Fruit fly (Drosophila melanogaster) whole organism, embryonic: ENCODE measurements around the gene CG42342.

Experiments
- Antp ChIP-seq: fragments of 200-800 bp; sonication (Bioruptor generic); optimal IDR thresholded peaks from 3 replicates; lab custom pipeline; 2016; ENCODE audit warnings: missing biosample characterization, missing genetic modification characterization
- BtbVII ChIP-seq: fragments of 200-800 bp; sonication (Bioruptor generic); optimal IDR thresholded peaks from 3 replicates; lab custom pipeline; 2017; ENCODE audit warnings: missing biosample characterization, mild to moderate bottlenecking, missing genetic modification characterization
- Bteb2 ChIP-seq: fragments of 200-800 bp; sonication (Bioruptor generic); optimal IDR thresholded peaks from 2 replicates; lab custom pipeline; 2016; ENCODE audit warnings: missing biosample characterization, missing genetic modification characterization
- CG10959 ChIP-seq: fragments of 200-800 bp; sonication (Bioruptor generic); IDR thresholded peaks from 2 replicates; pipeline ENCODE4 v1.3.6; 2022; ENCODE audit warnings: missing biosample characterization, missing genetic modification characterization
- CG11560 ChIP-seq: fragments of 200-800 bp; sonication (Bioruptor generic); IDR thresholded peaks from 3 replicates; pipeline ENCODE4 v1.3.6; 2022; ENCODE audit warnings: missing biosample characterization, missing genetic modification characterization
- CG12155 ChIP-seq: fragments of 200-800 bp; sonication (Bioruptor generic); optimal IDR thresholded peaks from 3 replicates; lab custom pipeline; 2016; ENCODE audit warnings: missing biosample characterization, missing genetic modification characterization
- CG12744 ChIP-seq: fragments of 200-800 bp; sonication (Bioruptor generic); optimal IDR thresholded peaks from 2 replicates; lab custom pipeline; 2016; ENCODE audit warnings: missing biosample characterization, missing genetic modification characterization
- CG13123 ChIP-seq: fragments of 200-800 bp; sonication (Bioruptor generic); optimal IDR thresholded peaks from 2 replicates; lab custom pipeline; 2016; ENCODE audit warnings: missing biosample characterization, missing genetic modification characterization
- CG13296 ChIP-seq: fragments of 200-800 bp; sonication (Bioruptor generic); optimal IDR thresholded peaks from 3 replicates; lab custom pipeline; 2018; ENCODE audit warnings: missing biosample characterization, mild to moderate bottlenecking, missing genetic modification characterization
- CG15269 ChIP-seq: fragments of 200-800 bp; sonication (Bioruptor generic); optimal IDR thresholded peaks from 2 replicates; lab custom pipeline; 2018; ENCODE audit warnings: missing biosample characterization, mild to moderate bottlenecking, missing genetic modification characterization, moderate library complexity
- CG16779 ChIP-seq: fragments of 200-800 bp; sonication (Bioruptor generic); IDR thresholded peaks from 2 replicates; pipeline ENCODE4 v1.3.6; 2022; ENCODE audit warnings: missing biosample characterization, missing genetic modification characterization
- CG17612 ChIP-seq: fragments of 200-800 bp; sonication (Bioruptor generic); IDR thresholded peaks from 2 replicates; pipeline ENCODE4 v1.3.6; 2022; ENCODE audit warnings: missing biosample characterization, missing genetic modification characterization
- CG18599 ChIP-seq: fragments of 200-800 bp; sonication (Bioruptor generic); optimal IDR thresholded peaks from 3 replicates; lab custom pipeline; 2017; ENCODE audit warnings: missing biosample characterization, missing genetic modification characterization, mild to moderate bottlenecking, moderate library complexity, missing genetic modification reagents
- CG2678 ChIP-seq: fragments of 200-800 bp; sonication (Bioruptor generic); optimal IDR thresholded peaks from 3 replicates; lab custom pipeline; 2019; ENCODE audit warnings: missing biosample characterization, mild to moderate bottlenecking, missing genetic modification characterization, moderate library complexity
- CG2712 ChIP-seq: fragments of 200-800 bp; optimal IDR thresholded peaks from 3 replicates; lab custom pipeline; 2019; ENCODE audit warnings: missing biosample characterization, mild to moderate bottlenecking, missing genetic modification characterization, moderate library complexity
- CG3847 ChIP-seq: fragments of 200-800 bp; sonication (Bioruptor generic); IDR thresholded peaks from 2 replicates; pipeline ENCODE4 v1.3.6; 2022; ENCODE audit warnings: missing biosample characterization, missing genetic modification characterization
- CG4360 ChIP-seq: fragments of 200-800 bp; sonication (Bioruptor generic); IDR thresholded peaks from 2 replicates; pipeline ENCODE4 v1.3.6; 2022; ENCODE audit warnings: missing biosample characterization, missing genetic modification characterization
- CG7839 ChIP-seq: fragments of 200-800 bp; sonication (Bioruptor generic); optimal IDR thresholded peaks from 3 replicates; lab custom pipeline; 2018; ENCODE audit warnings: missing biosample characterization, mild to moderate bottlenecking, missing genetic modification characterization, moderate library complexity
- CG8089 ChIP-seq: fragments of 200-800 bp; sonication (Bioruptor generic); optimal IDR thresholded peaks from 3 replicates; lab custom pipeline; 2016; ENCODE audit warnings: missing biosample characterization, missing genetic modification characterization
- CoRest ChIP-seq: fragments of 200-800 bp; sonication (Bioruptor generic); optimal IDR thresholded peaks from 3 replicates; lab custom pipeline; 2018; ENCODE audit warnings: missing biosample characterization, mild to moderate bottlenecking, missing genetic modification characterization, moderate library complexity
- Dip3 ChIP-seq: fragments of 200-800 bp; sonication (Bioruptor generic); optimal IDR thresholded peaks from 3 replicates; lab custom pipeline; 2016; ENCODE audit warnings: missing biosample characterization, missing genetic modification characterization
- E2f2 ChIP-seq: fragments of 200-800 bp; sonication (Bioruptor generic); IDR thresholded peaks from 2 replicates; pipeline ENCODE4 v1.3.6; 2022; ENCODE audit warnings: missing biosample characterization, missing genetic modification characterization
- HHEX ChIP-seq: fragments of 200-800 bp; sonication (Bioruptor generic); optimal IDR thresholded peaks from 3 replicates; lab custom pipeline; 2017; ENCODE audit warnings: missing biosample characterization, mild to moderate bottlenecking, missing genetic modification characterization, missing genetic modification reagents
- HLH3B ChIP-seq: fragments of 200-800 bp; sonication (Bioruptor generic); IDR thresholded peaks from 2 replicates; pipeline ENCODE4 v1.3.6; 2022; ENCODE audit warnings: missing biosample characterization, missing genetic modification characterization
- Lpt ChIP-seq: fragments of >200 bp; optimal IDR thresholded peaks from 2 replicates; lab custom pipeline; 2018; ENCODE audit warnings: missing biosample characterization, missing genetic modification characterization
- MBD-R2 ChIP-seq: fragments of 200-800 bp; sonication (Bioruptor generic); IDR thresholded peaks from 2 replicates; pipeline ENCODE4 v1.3.6; 2022; ENCODE audit warnings: missing biosample characterization, missing genetic modification characterization
- Med ChIP-seq: fragments of 200-800 bp; sonication (Bioruptor generic); peaks from one replicate; lab custom pipeline; 2016; ENCODE audit warnings: missing biosample characterization, missing genetic modification characterization, mild to moderate bottlenecking, inconsistent platforms, moderate library complexity
- Meics ChIP-seq: fragments of 200-800 bp; sonication (Bioruptor generic); optimal IDR thresholded peaks from 2 replicates; lab custom pipeline; 2017; ENCODE audit warnings: missing biosample characterization, mild to moderate bottlenecking, missing genetic modification characterization
- Mrtf ChIP-seq: fragments of 200-800 bp; sonication (Bioruptor generic); IDR thresholded peaks from 3 replicates; pipeline ENCODE4 v1.3.6; 2022; ENCODE audit warnings: missing biosample characterization, missing genetic modification characterization
- Pdp1 ChIP-seq, 2 experiments: fragments of 200-800 bp; sonication (Bioruptor generic); optimal IDR thresholded peaks; 3 replicates each; lab custom pipeline; 2016; ENCODE audit warnings: missing biosample characterization in 2 of 2, missing genetic modification characterization in 2 of 2, mild to moderate bottlenecking in 1 of 2, moderate library complexity in 1 of 2
- Rx ChIP-seq: fragments of 200-800 bp; sonication (Bioruptor generic); IDR thresholded peaks from 2 replicates; pipeline ENCODE4 v1.3.6; 2022; ENCODE audit warnings: missing biosample characterization, missing genetic modification characterization
- Six4 ChIP-seq: fragments of 200-800 bp; sonication (Bioruptor generic); optimal IDR thresholded peaks from 2 replicates; lab custom pipeline; 2016; ENCODE audit warnings: missing biosample characterization, missing genetic modification characterization
- YL-1 ChIP-seq: fragments of 200-800 bp; sonication (Bioruptor generic); optimal IDR thresholded peaks from 3 replicates; lab custom pipeline; 2017; ENCODE audit warnings: missing biosample characterization, mild to moderate bottlenecking, missing genetic modification characterization
- ap ChIP-seq: fragments of 200-800 bp; sonication (Bioruptor generic); IDR thresholded peaks from 2 replicates; pipeline ENCODE4 v1.3.6; 2022; ENCODE audit warnings: missing biosample characterization, missing genetic modification characterization
- bcd ChIP-seq: fragments of 200-800 bp; sonication (Bioruptor generic); optimal IDR thresholded peaks from 2 replicates; lab custom pipeline; 2017; ENCODE audit warnings: missing biosample characterization, mild to moderate bottlenecking, missing genetic modification characterization
- cad ChIP-seq: fragments of >200 bp; optimal IDR thresholded peaks from 2 replicates; lab custom pipeline; 2017; ENCODE audit warnings: missing biosample characterization, missing genetic modification characterization
- eyg ChIP-seq: fragments of 200-800 bp; sonication (Bioruptor generic); optimal IDR thresholded peaks from 3 replicates; lab custom pipeline; 2016; ENCODE audit warnings: missing biosample characterization, missing genetic modification characterization
- gcm2 ChIP-seq: fragments of 200-800 bp; sonication (Bioruptor generic); optimal IDR thresholded peaks from 2 replicates; lab custom pipeline; 2016; ENCODE audit warnings: missing biosample characterization, missing genetic modification characterization
- ind ChIP-seq: fragments of 200-800 bp; sonication (Bioruptor generic); optimal IDR thresholded peaks from 3 replicates; lab custom pipeline; 2016; ENCODE audit warnings: missing biosample characterization, missing genetic modification characterization
- kay ChIP-seq: fragments of 200-800 bp; sonication (Bioruptor generic); optimal IDR thresholded peaks from 2 replicates; lab custom pipeline; 2016; ENCODE audit warnings: missing biosample characterization, missing genetic modification characterization
- lbe ChIP-seq: fragments of 200-800 bp; sonication (Bioruptor generic); optimal IDR thresholded peaks from 2 replicates; lab custom pipeline; 2016; ENCODE audit warnings: missing biosample characterization, mild to moderate bottlenecking, missing genetic modification characterization
- lov ChIP-seq, 2 experiments: fragments of 200-800 bp in 1 of 2; fragments of >200 bp in 1 of 2; sonication (Bioruptor generic) in 1 of 2; IDR thresholded peaks in 1 of 2; optimal IDR thresholded peaks in 1 of 2; 2 replicates in 1 of 2; 3 replicates in 1 of 2; pipeline versions ENCODE4 v1.3.6 to Lab custom; 2017 to 2022; ENCODE audit warnings: missing biosample characterization in 1 of 2, missing genetic modification characterization in 1 of 2
- org-1 ChIP-seq: fragments of 200-800 bp; sonication (Bioruptor generic); optimal IDR thresholded peaks from 2 replicates; lab custom pipeline; 2017; ENCODE audit warnings: missing biosample characterization, missing genetic modification characterization
- pfk ChIP-seq: fragments of 200-800 bp; sonication (Bioruptor generic); optimal IDR thresholded peaks from 2 replicates; lab custom pipeline; 2018; ENCODE audit warnings: missing biosample characterization, mild to moderate bottlenecking, missing genetic modification characterization, moderate library complexity
- pnt ChIP-seq: fragments of 200-800 bp; sonication (Bioruptor generic); optimal IDR thresholded peaks from 3 replicates; lab custom pipeline; 2016; ENCODE audit warnings: missing biosample characterization, missing genetic modification characterization
- ranshi ChIP-seq: fragments of 200-800 bp; sonication (Bioruptor generic); IDR thresholded peaks from 2 replicates; pipeline ENCODE4 v1.3.6; 2022; ENCODE audit warnings: missing biosample characterization, missing genetic modification characterization
- repo ChIP-seq: fragments of 200-800 bp; sonication (Bioruptor generic); optimal IDR thresholded peaks from 2 replicates; lab custom pipeline; 2016; ENCODE audit warnings: missing biosample characterization, missing genetic modification characterization
- seq ChIP-seq: fragments of 200-800 bp; sonication (Bioruptor generic); IDR thresholded peaks from 2 replicates; pipeline ENCODE4 v1.3.6; 2022; ENCODE audit warnings: missing biosample characterization, missing genetic modification characterization
- sob ChIP-seq: fragments of 200-800 bp; sonication (Bioruptor generic); IDR thresholded peaks from 2 replicates; pipeline ENCODE4 v1.3.6; 2022; ENCODE audit warnings: missing biosample characterization, missing genetic modification characterization
- tgo ChIP-seq: fragments of 200-800 bp; sonication (Bioruptor generic); IDR thresholded peaks from 3 replicates; pipeline ENCODE4 v1.3.6; 2022; ENCODE audit warnings: missing biosample characterization, missing genetic modification characterization
- vvl ChIP-seq: fragments of 200-800 bp; sonication (Bioruptor generic); IDR thresholded peaks from 2 replicates; pipeline ENCODE4 v1.3.6; 2022; ENCODE audit warnings: missing biosample characterization, missing genetic modification characterization
- z ChIP-seq: fragments of 200-800 bp; sonication (Bioruptor generic); IDR thresholded peaks from 3 replicates; pipeline ENCODE4 v1.3.6; 2022; ENCODE audit warnings: missing biosample characterization, missing genetic modification characterization

The CG42342 gene

DNA sequence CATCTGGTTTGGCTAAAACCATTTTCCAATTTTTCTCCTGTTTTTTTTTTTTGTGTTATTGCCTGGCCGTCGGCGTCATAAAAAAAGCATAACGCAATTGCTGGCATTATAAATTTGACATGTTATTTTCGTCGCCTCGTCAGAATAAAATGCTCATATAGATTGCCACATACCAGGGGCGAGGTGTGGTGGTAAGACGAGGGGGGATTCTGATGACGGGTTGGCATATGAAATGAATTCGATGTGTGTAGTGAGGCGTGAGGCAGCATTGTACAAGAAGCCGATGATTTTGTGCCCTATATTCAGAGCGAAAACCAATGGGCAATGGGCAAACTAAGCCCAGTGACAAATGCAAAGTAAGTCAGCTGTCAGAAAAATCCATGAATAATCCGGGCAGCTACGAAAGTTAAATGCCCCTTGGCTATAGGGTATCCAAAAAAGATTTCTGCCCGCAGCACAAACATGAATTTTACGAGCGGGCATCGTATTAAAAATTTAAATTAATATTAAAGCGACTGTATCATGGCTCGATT is 56.1 kb downstream of the CG42342 start (continued):
- TF ChIP-seq vvl (GFP tag; lab: Robert Waterston, UW) (peak; percentile 76), Pdp1 (GFP tag; optimal IDR thresholded peaks at IDR 0.05; lab: Kevin White, UChicago) (peak in 1 of 2 experiments; percentile 4), Rx (no peak), pfk (GFP tag; lab: Kevin White, UChicago) (no peak), Six4 (GFP tag; lab: Kevin White, UChicago) (no peak), Dip3 (GFP tag; lab: Kevin White, UChicago) (no peak), CG15269 (tag; lab: Kevin White, UChicago) (peak; percentile 27), CG11560 (tag; lab: Robert Waterston, UW) (no peak), Med (GFP tag; lab: Kevin White, UChicago) (peak; percentile 55), org-1 (no peak), HHEX (GFP tag; lab: Kevin White, UChicago) (no peak), seq (GFP tag; lab: Robert Waterston, UW) (no peak), CG3847 (peak; percentile 44), BtbVII (no peak), ap (GFP tag; lab: Robert Waterston, UW) (no peak), Bteb2 (no peak), CG2712 (no peak), Mrtf (no peak), tgo (GFP tag; lab: Robert Waterston, UW) (no peak; the same call in 2 of the 3 replicates), cad (GFP tag; lab: Kevin White, UChicago) (no peak), CG8089 (GFP tag; lab: Kevin White, UChicago) (no peak), bcd (GFP tag; lab: Kevin White, UChicago) (no peak), repo (GFP tag; lab: Kevin White, UChicago) (no peak), CG7839 (tag; lab: Kevin White, UChicago) (peak; percentile 13), lov (optimal IDR thresholded peaks at IDR 0.05; lab: Kevin White, UChicago) (no peak), lov (GFP tag; IDR thresholded peaks at IDR 0.05; lab: Robert Waterston, UW) (no peak), z (no peak), CG13123 (GFP tag; lab: Kevin White, UChicago) (no peak), MBD-R2 (GFP tag; lab: Robert Waterston, UW) (no peak), ind (peak; percentile 12), lbe (GFP tag; lab: Kevin White, UChicago) (no peak), ranshi (GFP tag; lab: Robert Waterston, UW) (no peak), YL-1 (GFP tag; lab: Kevin White, UChicago) (no peak), CG10959 (GFP tag; lab: Robert Waterston, UW) (no peak), eyg (GFP tag; lab: Kevin White, UChicago) (no peak), CoRest (tag; lab: Kevin White, UChicago) (peak; percentile 3), CG18599 (GFP tag; lab: Kevin White, UChicago) (peak; percentile 41), Antp (GFP tag; lab: Kevin White, UChicago) (no peak), HLH3B (GFP tag; lab: Robert Waterston, UW) (peak; percentile 48; the same call in 1 of the 2 replicates), CG12155 (GFP tag; lab: Kevin White, UChicago) (no peak), gcm2 (GFP tag; lab: Kevin White, UChicago) (no peak), pnt (no peak), CG12744 (GFP tag; lab: Kevin White, UChicago) (no peak), CG16779 (GFP tag; lab: Robert Waterston, UW) (no peak), CG17612 (GFP tag; lab: Robert Waterston, UW) (no peak), E2f2 (GFP tag; lab: Robert Waterston, UW) (peak; percentile 18; the same call in 1 of the 2 replicates), Meics (GFP tag; lab: Kevin White, UChicago) (no peak), CG2678 (tag; lab: Kevin White, UChicago) (peak; percentile 43), Lpt (GFP tag; lab: Kevin White, UChicago) (no peak), kay (GFP tag; lab: Kevin White, UChicago) (no peak), CG4360 (GFP tag; lab: Robert Waterston, UW) (no peak), CG13296 (GFP tag; lab: Kevin White, UChicago) (no peak), sob (no peak)
